Worm (Caenorhabditis elegans) whole organism, L4/young adult: Measurements from ENCODE around the gene Y57G7A.11.

Experiments
- W03F9.2 ChIP-seq: fragments of 150-350 bp; optimal IDR thresholded peaks from 2 replicates; lab custom pipeline; 2014; ENCODE audit warnings: missing biosample characterization, missing genetic modification characterization
- dao-5 ChIP-seq: sonication (generic microtip); optimal IDR thresholded peaks from 2 replicates; lab custom pipeline; 2016; ENCODE audit warnings: missing genotype, missing genetic modification characterization, moderate library complexity, missing compliant biosample characterization
- him-1 ChIP-seq: sonication (generic microtip); optimal IDR thresholded peaks from 2 replicates; lab custom pipeline; 2016; ENCODE audit warnings: missing genotype, missing genetic modification reagents, missing genetic modification characterization, missing compliant biosample characterization

- TF ChIP-seq W03F9.2 (tag; lab: Kevin White, UChicago), result no peak
- TF ChIP-seq him-1 (tag; lab: Kevin White, UChicago), result no peak
- TF ChIP-seq dao-5 (tag; lab: Kevin White, UChicago), result no peak
Observed at ce11 chrII:1236479-1236878, 40.2 kb downstream of the Y57G7A.11 start.
